Worm (Caenorhabditis elegans) whole organism, early embryonic: ENCODE measurements around the gene ulp-1.

Experiments used
- ama-1 ChIP-seq: fragments of 150-350 bp; optimal IDR thresholded peaks from 2 replicates; lab custom pipeline; 2014
- tbx-37 ChIP-seq: fragments of 200-800 bp; sonication (Bioruptor generic); conservative IDR thresholded peaks from 2 replicates; pipeline ENCODE4 v1.3.6; 2022; ENCODE audit warnings: missing genetic modification reagents, missing genetic modification characterization, missing compliant biosample characterization

ce11 chrIII:5218687-5219086 is 49.1 kb upstream of the ulp-1 start, which contains the start of gene ZC155.2:
- no peak for TF ChIP-seq ama-1
- no peak for TF ChIP-seq tbx-37 (GFP tag; lab: Robert Waterston, UW)
